Fruit fly (Drosophila melanogaster) whole organism, pupa: ENCODE measurements around the gene Alms1b.

ENCODE experiments used
- CG10348 ChIP-seq: fragments of 200-800 bp; sonication (Bioruptor generic); IDR thresholded peaks from 2 replicates; pipeline ENCODE4 v1.3.6; 2022; ENCODE audit warnings: missing biosample characterization, missing genetic modification characterization
- CG12605 ChIP-seq: fragments of 200-800 bp; sonication (Bioruptor generic); IDR thresholded peaks from 2 replicates; pipeline ENCODE4 v1.3.6; 2022; ENCODE audit warnings: missing biosample characterization, missing genetic modification characterization
- CG13204 ChIP-seq: fragments of 200-800 bp; sonication (Bioruptor generic); optimal IDR thresholded peaks from 2 replicates; lab custom pipeline; 2018; ENCODE audit warnings: missing biosample characterization, mild to moderate bottlenecking, missing genetic modification characterization, moderate library complexity
- CG15710 ChIP-seq: fragments of 200-800 bp; sonication (Bioruptor generic); optimal IDR thresholded peaks from 2 replicates; lab custom pipeline; 2018; ENCODE audit warnings: missing biosample characterization, mild to moderate bottlenecking, missing genetic modification characterization, moderate library complexity
- CG32121 ChIP-seq: fragments of 200-800 bp; sonication (Bioruptor generic); IDR thresholded peaks from 2 replicates; pipeline ENCODE4 v1.3.6; 2022; ENCODE audit warnings: missing biosample characterization, missing genetic modification characterization
- CG4496 ChIP-seq: fragments of 200-800 bp; sonication (Bioruptor generic); IDR thresholded peaks from 3 replicates; pipeline ENCODE4 v1.3.6; 2022; ENCODE audit warnings: missing biosample characterization, missing genetic modification characterization
- CG8159 ChIP-seq: fragments of 200-800 bp; sonication (Bioruptor generic); optimal IDR thresholded peaks from 3 replicates; lab custom pipeline; 2018; ENCODE audit warnings: missing biosample characterization, mild to moderate bottlenecking, missing genetic modification characterization, moderate library complexity
- CG9948 ChIP-seq: fragments of 200-800 bp; sonication (Bioruptor generic); optimal IDR thresholded peaks from 2 replicates; lab custom pipeline; 2018; ENCODE audit warnings: missing biosample characterization, mild to moderate bottlenecking, missing genetic modification characterization, moderate library complexity
- EcR ChIP-seq: fragments of 200-800 bp; sonication (Bioruptor generic); optimal IDR thresholded peaks from 3 replicates; lab custom pipeline; 2019; ENCODE audit warnings: missing biosample characterization, missing genetic modification characterization, mild to moderate bottlenecking, moderate library complexity, missing genetic modification reagents
- Ets98B ChIP-seq: fragments of 200-800 bp; sonication (Bioruptor generic); IDR thresholded peaks from 2 replicates; pipeline ENCODE4 v1.3.6; 2022; ENCODE audit warnings: missing biosample characterization, missing genetic modification characterization
- Pif1B ChIP-seq: fragments of 200-800 bp; sonication (Bioruptor generic); optimal IDR thresholded peaks from 3 replicates; lab custom pipeline; 2016; ENCODE audit warnings: missing biosample characterization, missing genetic modification characterization
- fd96Ca ChIP-seq: fragments of 200-800 bp; sonication (Bioruptor generic); IDR thresholded peaks from 3 replicates; pipeline ENCODE4 v1.3.6; 2022; ENCODE audit warnings: missing biosample characterization, missing genetic modification characterization

dm6 chrX:4647316-4648046 is 16.7 kb upstream of the Alms1b start, which contains the start of the genes HLH4C and mRpL30:
- TF ChIP-seq EcR (GFP tag; lab: Kevin White, UChicago), result no peak
- no peak for TF ChIP-seq Pif1B
- TF ChIP-seq CG13204 (GFP tag; lab: Kevin White, UChicago), result no peak
- no peak for TF ChIP-seq Ets98B
- TF ChIP-seq CG15710 (tag; lab: Kevin White, UChicago), result no peak
- no peak for TF ChIP-seq CG4496 (GFP tag; lab: Robert Waterston, UW)
- no peak for TF ChIP-seq fd96Ca (GFP tag; lab: Robert Waterston, UW)
- no peak for TF ChIP-seq CG32121 (GFP tag; lab: Robert Waterston, UW)
- TF ChIP-seq CG10348 (GFP tag; lab: Robert Waterston, UW), result no peak
- TF ChIP-seq CG12605 (GFP tag; lab: Robert Waterston, UW), result no peak
- no peak for TF ChIP-seq CG9948 (tag; lab: Kevin White, UChicago)
- TF ChIP-seq CG8159 (tag; lab: Kevin White, UChicago), result no peak
